Worm (Caenorhabditis elegans) whole organism, young adult: ENCODE measurements around the gene B0365.9.

Experiments used
- B0019.2 ChIP-seq: fragments of 200-800 bp; sonication (Bioruptor generic); conservative IDR thresholded peaks from 2 replicates; pipeline ENCODE4 v1.3.6; 2022; ENCODE audit warnings: missing genetic modification reagents, missing genetic modification characterization, missing compliant biosample characterization
- F23B12.7 ChIP-seq: sonication (generic microtip); optimal IDR thresholded peaks from 2 replicates; lab custom pipeline; 2017; ENCODE audit warnings: missing genetic modification characterization, mild to moderate bottlenecking, missing compliant biosample characterization, antibody characterized with exemption, moderate library complexity; ENCODE audit not compliant: insufficient read depth
- F33H1.4 ChIP-seq: fragments of 200-800 bp; sonication (Bioruptor generic); IDR thresholded peaks from 2 replicates; pipeline ENCODE4 v1.3.6; 2022; ENCODE audit warnings: missing genetic modification reagents, missing genetic modification characterization, missing compliant biosample characterization
- F57C9.4 ChIP-seq: sonication (generic microtip); optimal IDR thresholded peaks from 2 replicates; lab custom pipeline; 2017; ENCODE audit warnings: mild to moderate bottlenecking, missing genetic modification characterization, missing compliant biosample characterization
- K11D2.4 ChIP-seq: fragments of 200-800 bp; sonication (Bioruptor generic); IDR thresholded peaks from 2 replicates; pipeline ENCODE4 v1.3.6; 2022; ENCODE audit warnings: missing genetic modification reagents, missing genetic modification characterization, missing compliant biosample characterization
- K12H6.12 ChIP-seq: fragments of 200-800 bp; sonication (Bioruptor generic); optimal IDR thresholded peaks from 2 replicates; lab custom pipeline; 2018; ENCODE audit warnings: mild to moderate bottlenecking, missing genetic modification characterization, missing compliant biosample characterization
- Y53G8AR.9 ChIP-seq: fragments of 200-800 bp; sonication (Bioruptor generic); conservative IDR thresholded peaks from 2 replicates; pipeline ENCODE4 v1.3.6; 2022; ENCODE audit warnings: missing genetic modification reagents, missing genetic modification characterization, missing compliant biosample characterization
- ama-1 ChIP-seq, 3 experiments: fragments of 150-350 bp in 1 of 3; sonication (generic microtip) in 2 of 3; optimal IDR thresholded peaks; 2 replicates each; lab custom pipeline; 2014 to 2018; ENCODE audit warnings: missing biosample characterization in 2 of 3, missing genetic modification characterization in 2 of 3, missing genetic modification reagents in 2 of 3
- athp-1 ChIP-seq: sonication (generic microtip); optimal IDR thresholded peaks from 2 replicates; lab custom pipeline; 2017; ENCODE audit warnings: mild to moderate bottlenecking, missing genetic modification characterization, missing compliant biosample characterization
- attf-5 ChIP-seq: fragments of 200-800 bp; sonication (Bioruptor generic); optimal IDR thresholded peaks from 2 replicates; lab custom pipeline; 2018; ENCODE audit warnings: mild to moderate bottlenecking, missing genetic modification characterization, missing compliant biosample characterization
- attf-6 ChIP-seq: fragments of 200-800 bp; sonication (Bioruptor generic); IDR thresholded peaks from 2 replicates; pipeline ENCODE4 v1.3.6; 2022; ENCODE audit warnings: missing genetic modification reagents, missing genetic modification characterization, missing compliant biosample characterization
- bed-1 ChIP-seq: fragments of 200-800 bp; sonication (Bioruptor generic); IDR thresholded peaks from 2 replicates; pipeline ENCODE4 v1.3.6; 2022; ENCODE audit warnings: missing genetic modification reagents, missing genetic modification characterization, missing compliant biosample characterization
- bed-2 ChIP-seq: fragments of 200-800 bp; sonication (Bioruptor generic); IDR thresholded peaks from 2 replicates; pipeline ENCODE4 v1.3.6; 2022; ENCODE audit warnings: missing genetic modification reagents, missing genetic modification characterization, missing compliant biosample characterization
- cebp-1 ChIP-seq, 2 experiments: fragments of 200-800 bp in 1 of 2; sonication (Bioruptor generic) in 1 of 2; sonication (generic microtip) in 1 of 2; IDR thresholded peaks in 1 of 2; optimal IDR thresholded peaks in 1 of 2; 2 replicates each; pipeline versions ENCODE4 v1.3.6 to Lab custom; 2017 to 2022; ENCODE audit warnings: missing compliant biosample characterization in 2 of 2, missing genetic modification characterization in 2 of 2, mild to moderate bottlenecking in 1 of 2, missing genetic modification reagents in 1 of 2, moderate library complexity in 1 of 2
- ceh-91 ChIP-seq: fragments of 200-800 bp; sonication (Bioruptor generic); IDR thresholded peaks from 2 replicates; pipeline ENCODE4 v1.3.6; 2022; ENCODE audit warnings: missing genetic modification reagents, missing genetic modification characterization, missing compliant biosample characterization
- dpl-1 ChIP-seq: fragments of 150-350 bp; optimal IDR thresholded peaks from 2 replicates; lab custom pipeline; 2014; ENCODE audit warnings: missing biosample characterization, missing genetic modification reagents, missing genetic modification characterization
- efl-1 ChIP-seq: fragments of 150-350 bp; optimal IDR thresholded peaks from 2 replicates; lab custom pipeline; 2014; ENCODE audit warnings: missing biosample characterization, missing genetic modification reagents, missing genetic modification characterization
- egrh-3 ChIP-seq: fragments of 200-800 bp; sonication (Bioruptor generic); IDR thresholded peaks from 2 replicates; pipeline ENCODE4 v1.3.6; 2022; ENCODE audit warnings: missing genetic modification reagents, missing genetic modification characterization, missing compliant biosample characterization
- hlh-12 ChIP-seq: sonication (generic microtip); optimal IDR thresholded peaks from 2 replicates; lab custom pipeline; 2016; ENCODE audit warnings: missing genetic modification characterization, missing compliant biosample characterization
- hmg-1.2 ChIP-seq: fragments of 200-800 bp; sonication (Bioruptor generic); IDR thresholded peaks from 2 replicates; pipeline ENCODE4 v1.3.6; 2022; ENCODE audit warnings: missing genetic modification reagents, missing genetic modification characterization, missing compliant biosample characterization
- lag-1 ChIP-seq: fragments of 200-800 bp; sonication (Bioruptor generic); IDR thresholded peaks from 2 replicates; pipeline ENCODE4 v1.3.6; 2022; ENCODE audit warnings: missing genetic modification reagents, missing genetic modification characterization, missing compliant biosample characterization
- let-526 ChIP-seq: fragments of 200-800 bp; sonication (Bioruptor generic); IDR thresholded peaks from 2 replicates; pipeline ENCODE4 v1.3.6; 2022; ENCODE audit warnings: missing genetic modification reagents, missing genetic modification characterization, missing compliant biosample characterization
- lin-26 ChIP-seq: fragments of 200-800 bp; sonication (Bioruptor generic); IDR thresholded peaks from 2 replicates; pipeline ENCODE4 v1.3.6; 2022; ENCODE audit warnings: missing genetic modification reagents, missing genetic modification characterization, missing compliant biosample characterization
- lin-40 ChIP-seq: sonication (generic microtip); optimal IDR thresholded peaks from 2 replicates; lab custom pipeline; 2016; ENCODE audit warnings: missing genetic modification characterization, mild to moderate bottlenecking, missing compliant biosample characterization, missing genotype, missing genetic modification reagents
- lin-54 ChIP-seq: fragments of 200-800 bp; sonication (Bioruptor generic); optimal IDR thresholded peaks from 2 replicates; lab custom pipeline; 2018; ENCODE audit warnings: mild to moderate bottlenecking, missing genetic modification characterization, missing compliant biosample characterization
- lsl-1 ChIP-seq: fragments of 200-800 bp; sonication (Bioruptor generic); optimal IDR thresholded peaks from 2 replicates; lab custom pipeline; 2018; ENCODE audit warnings: mild to moderate bottlenecking, missing genetic modification characterization, moderate library complexity, missing compliant biosample characterization
- madf-10 ChIP-seq: sonication (generic microtip); optimal IDR thresholded peaks from 2 replicates; lab custom pipeline; 2016; ENCODE audit warnings: mild to moderate bottlenecking, missing genetic modification characterization, missing compliant biosample characterization
- madf-3 ChIP-seq: fragments of 200-800 bp; sonication (Bioruptor generic); IDR thresholded peaks from 2 replicates; pipeline ENCODE4 v1.3.6; 2022; ENCODE audit warnings: missing genetic modification reagents, missing genetic modification characterization, missing compliant biosample characterization
- madf-8 ChIP-seq: fragments of 200-800 bp; sonication (Bioruptor generic); conservative IDR thresholded peaks from 2 replicates; pipeline ENCODE4 v1.3.6; 2022; ENCODE audit warnings: missing genetic modification reagents, missing genetic modification characterization, missing compliant biosample characterization
- mcd-1 ChIP-seq: fragments of 200-800 bp; sonication (Bioruptor generic); IDR thresholded peaks from 2 replicates; pipeline ENCODE4 v1.3.6; 2022; ENCODE audit warnings: missing genetic modification reagents, missing genetic modification characterization, missing compliant biosample characterization
- nfya-1 ChIP-seq: sonication (generic microtip); optimal IDR thresholded peaks from 2 replicates; lab custom pipeline; 2017; ENCODE audit warnings: antibody characterized with exemption, missing compliant biosample characterization, missing genetic modification characterization, borderline replicate concordance; ENCODE audit not compliant: insufficient read depth
- nhr-90 ChIP-seq: sonication (generic microtip); optimal IDR thresholded peaks from 2 replicates; lab custom pipeline; 2016; ENCODE audit warnings: missing genotype, mild to moderate bottlenecking, missing genetic modification characterization, missing compliant biosample characterization
- pbrm-1 ChIP-seq: fragments of 200-800 bp; sonication (Bioruptor generic); IDR thresholded peaks from 2 replicates; pipeline ENCODE4 v1.3.6; 2022; ENCODE audit warnings: missing genetic modification reagents, missing genetic modification characterization, missing compliant biosample characterization
- sdz-38 ChIP-seq: sonication (generic microtip); optimal IDR thresholded peaks from 2 replicates; lab custom pipeline; 2016; ENCODE audit warnings: missing genotype, missing genetic modification characterization, missing compliant biosample characterization
- snpc-1.1 ChIP-seq: sonication (generic microtip); optimal IDR thresholded peaks from 2 replicates; lab custom pipeline; 2017; ENCODE audit warnings: missing genetic modification characterization, mild to moderate bottlenecking, missing compliant biosample characterization, antibody characterized with exemption, moderate library complexity, missing genotype, missing genetic modification reagents; ENCODE audit not compliant: insufficient read depth
- snpc-1.3 ChIP-seq: sonication (generic microtip); optimal IDR thresholded peaks from 2 replicates; lab custom pipeline; 2017; ENCODE audit warnings: missing genetic modification characterization, mild to moderate bottlenecking, missing compliant biosample characterization, antibody characterized with exemption, moderate library complexity, missing genotype, missing genetic modification reagents; ENCODE audit not compliant: insufficient read depth
- snpc-4 ChIP-seq, 5 experiments: fragments of 150-350 bp in 1 of 5; sonication (generic microtip) in 4 of 5; optimal IDR thresholded peaks; 2 replicates each; lab custom pipeline; 2014 to 2018; ENCODE audit warnings: missing genetic modification characterization in 5 of 5, missing biosample characterization in 3 of 5, antibody characterized with exemption in 2 of 5, mild to moderate bottlenecking in 2 of 5, missing compliant biosample characterization in 2 of 5, missing genotype in 2 of 5, moderate library complexity in 2 of 5, missing genetic modification reagents in 1 of 5
- tbx-9 ChIP-seq: sonication (generic microtip); optimal IDR thresholded peaks from 2 replicates; lab custom pipeline; 2016; ENCODE audit warnings: borderline replicate concordance, missing genetic modification characterization, inconsistent platforms, missing compliant biosample characterization
- tlf-1 ChIP-seq: fragments of 200-800 bp; sonication (Bioruptor generic); optimal IDR thresholded peaks from 2 replicates; lab custom pipeline; 2018; ENCODE audit warnings: mild to moderate bottlenecking, missing genetic modification characterization, missing compliant biosample characterization
- ztf-22 ChIP-seq: fragments of 200-800 bp; sonication (Bioruptor generic); optimal IDR thresholded peaks from 2 replicates; lab custom pipeline; 2018; ENCODE audit warnings: mild to moderate bottlenecking, missing genetic modification characterization, moderate library complexity, missing compliant biosample characterization

Gene B0365.9

DNA sequence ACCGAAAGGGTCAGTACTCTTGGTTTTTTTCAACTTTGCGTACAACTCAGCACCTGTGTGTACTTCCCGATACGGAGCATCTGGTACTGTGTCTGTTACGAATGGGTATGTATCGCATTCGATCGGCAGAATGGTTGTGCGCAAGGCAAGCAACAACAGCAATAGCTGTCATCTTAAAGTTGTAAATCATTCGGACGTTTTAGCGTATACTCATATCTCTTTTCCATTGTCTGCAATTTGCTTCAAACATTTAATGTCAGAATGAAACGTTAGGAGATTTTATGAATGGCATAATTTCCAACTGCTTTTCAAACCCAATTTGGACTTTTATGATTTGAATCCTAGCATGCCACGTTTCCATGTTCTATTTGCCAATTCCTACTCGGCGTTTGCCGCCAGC, 23.7 kb upstream of the B0365.9 start:
- no peak for TF ChIP-seq madf-3 (GFP tag; lab: Robert Waterston, UW)
- no peak for TF ChIP-seq egrh-3 (GFP tag; lab: Robert Waterston, UW)
- no peak for TF ChIP-seq ama-1 (optimal IDR thresholded peaks at IDR 0.05; lab: Kevin White, UChicago)
- TF ChIP-seq ama-1 (GFP tag; optimal IDR thresholded peaks at IDR 0.05; lab: Kevin White, UChicago) = no peak
- no peak for TF ChIP-seq nfya-1 (tag; lab: Kevin White, UChicago)
- TF ChIP-seq tlf-1 (GFP tag; lab: Kevin White, UChicago) = no peak

DNA sequence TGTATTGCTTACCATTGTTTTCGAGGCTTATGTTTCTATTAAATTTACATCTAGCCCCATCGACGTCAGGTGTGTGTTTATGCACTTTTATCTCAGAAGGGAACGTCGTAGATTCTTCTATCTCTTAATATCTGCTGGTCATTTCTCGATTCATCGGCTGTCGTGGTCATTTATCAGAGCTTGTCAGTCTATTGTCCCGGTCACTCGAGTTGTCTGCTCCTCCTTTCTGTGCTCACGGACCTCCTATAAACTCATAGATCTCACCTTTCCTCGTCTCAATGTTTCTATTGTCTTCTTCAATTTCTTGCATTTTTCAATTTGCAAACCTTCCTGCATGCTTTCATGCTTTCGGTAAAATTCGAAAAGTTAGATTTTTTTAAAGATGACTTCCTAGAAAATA, 20.9 kb upstream of the B0365.9 start:
- TF ChIP-seq snpc-1.3 (tag; lab: Kevin White, UChicago) (no peak), F33H1.4 (GFP tag; lab: Robert Waterston, UW) (no peak), mcd-1 (GFP tag; lab: Robert Waterston, UW) (no peak), bed-2 (no peak), B0019.2 (GFP tag; lab: Robert Waterston, UW) (no peak), sdz-38 (no peak), snpc-1.1 (no peak), cebp-1 (GFP tag; IDR thresholded peaks at IDR 0.05; lab: Robert Waterston, UW) (no peak), cebp-1 (tag; optimal IDR thresholded peaks at IDR 0.05; lab: Kevin White, UChicago) (no peak), nhr-90 (tag; lab: Kevin White, UChicago) (no peak), ceh-91 (no peak), let-526 (GFP tag; lab: Robert Waterston, UW) (no peak), hlh-12 (no peak), lin-26 (no peak), nfya-1 (tag; lab: Kevin White, UChicago) (no peak)

DNA sequence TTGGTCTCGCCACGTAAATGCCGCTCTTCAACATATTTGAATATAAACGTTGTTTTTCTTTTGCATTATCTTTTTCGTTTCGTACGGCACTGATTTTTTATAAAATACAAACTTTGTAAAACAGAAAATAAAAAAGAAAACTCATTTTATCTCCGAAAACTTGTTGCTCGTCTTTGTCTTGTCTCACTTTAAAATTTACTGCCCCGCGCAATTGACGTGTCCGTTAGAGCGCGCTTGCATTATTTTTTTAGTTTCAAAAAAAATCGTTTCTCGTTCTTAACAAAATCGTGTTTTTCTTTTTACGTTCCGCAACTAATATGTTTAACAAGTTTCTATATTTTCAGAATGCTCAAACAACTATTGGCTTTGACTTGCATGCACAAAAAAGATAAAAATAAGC, 19.2 kb upstream of the B0365.9 start, which contains the start of gene noca-1:
TSS of gene noca-1 (plus strand) at position 345 of the 400 bp plus-strand sequence.
- TF ChIP-seq F33H1.4 (GFP tag; lab: Robert Waterston, UW) (peak; percentile 47), ceh-91 (0 out of 2 replicates have a peak, but pooled peaks have one; percentile 37), lsl-1 (GFP tag; lab: Kevin White, UChicago) (peak; percentile 56), K11D2.4 (no peak), efl-1 (GFP tag; lab: Kevin White, UChicago) (peak; percentile 57), dpl-1 (GFP tag; lab: Kevin White, UChicago) (peak; percentile 40), madf-8 (GFP tag; lab: Robert Waterston, UW) (0 out of 2 replicates have a peak, but pooled peaks have one; percentile 7), pbrm-1 (GFP tag; lab: Robert Waterston, UW) (no peak)

DNA sequence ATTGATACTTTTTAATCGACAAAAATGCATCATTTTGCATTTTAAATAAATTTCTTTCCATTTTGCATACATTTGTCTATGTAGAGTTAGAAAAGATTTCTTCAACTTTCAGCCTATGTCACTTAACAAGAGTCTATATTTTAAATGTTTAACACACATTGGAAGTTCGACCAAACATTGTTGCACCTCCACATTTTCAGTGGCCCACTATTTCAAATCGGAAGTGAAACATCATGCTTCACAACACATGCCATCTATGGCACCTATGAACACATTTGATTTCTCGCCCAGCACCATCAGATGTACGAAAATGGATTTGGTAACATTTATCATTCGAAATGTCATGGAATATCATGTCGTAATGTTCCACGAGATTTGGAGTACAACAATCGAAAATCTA, 5.3 kb upstream of the B0365.9 start, which contains the start of gene dhc-3:
TSS of gene dhc-3 (plus strand) at position 301 of the 400 bp plus-strand sequence.
- TF ChIP-seq nfya-1 (tag; lab: Kevin White, UChicago) (no peak), Y53G8AR.9 (no peak), lag-1 (GFP tag; lab: Robert Waterston, UW) (no peak), attf-5 (no peak), attf-6 (GFP tag; lab: Robert Waterston, UW) (no peak), F57C9.4 (tag; lab: Kevin White, UChicago) (no peak), lin-40 (no peak), tbx-9 (tag; lab: Kevin White, UChicago) (no peak), snpc-4 (GFP tag; optimal IDR thresholded peaks at IDR 0.05; lab: Kevin White, UChicago) (no peak), snpc-4 (tag; optimal IDR thresholded peaks at IDR 0.05; lab: Kevin White, UChicago) (no peak), lin-54 (GFP tag; lab: Kevin White, UChicago) (no peak), K12H6.12 (tag; lab: Kevin White, UChicago) (no peak), madf-10 (tag; lab: Kevin White, UChicago) (no peak), F23B12.7 (tag; lab: Kevin White, UChicago) (no peak), ceh-91 (no peak), bed-1 (no peak), athp-1 (no peak), ztf-22 (GFP tag; lab: Kevin White, UChicago) (no peak), lsl-1 (GFP tag; lab: Kevin White, UChicago) (no peak), hmg-1.2 (no peak)
